Fruit fly (Drosophila melanogaster): ENCODE measurements around the gene Nhe1.

The Nhe1 gene

DNA sequence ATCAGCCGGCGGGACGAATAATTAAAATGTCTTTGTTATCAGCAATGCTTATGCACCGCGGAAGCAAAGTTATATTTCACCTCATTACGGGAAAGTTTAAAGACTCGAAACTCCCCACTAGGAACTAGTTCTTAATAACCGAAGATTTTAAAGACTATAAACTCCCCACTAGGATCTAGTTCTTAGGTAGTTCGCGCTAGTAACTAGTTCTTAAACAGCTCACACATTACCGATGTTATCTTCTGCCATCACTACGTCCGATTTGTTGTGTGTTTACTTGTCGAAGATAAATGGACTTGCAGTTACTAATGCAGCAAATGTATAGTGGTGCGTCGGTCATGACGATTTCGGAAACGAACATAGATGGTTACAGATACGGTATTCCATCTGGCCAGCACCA, 36.6 kb upstream of the Nhe1 start, which contains the start of the genes CG31974 and CG11454 (continued):
- TF ChIP-seq pita (GFP tag; optimal IDR thresholded peaks at IDR 0.05) (no peak), sim (GFP tag; IDR thresholded peaks at IDR 0.05) (no peak), CG6689 (GFP tag; IDR thresholded peaks at IDR 0.05) (no peak), pb (GFP tag; optimal IDR thresholded peaks at IDR 0.05) (no peak), nom (GFP tag; optimal IDR thresholded peaks at IDR 0.05) (peak; percentile 2), CG8290 (GFP tag; optimal IDR thresholded peaks at IDR 0.05) (no peak), CG8290 (tag; optimal IDR thresholded peaks at IDR 0.05) (peak in 1 of 2 experiments; percentile 49), CrebB (tag; optimal IDR thresholded peaks at IDR 0.05) (peak; percentile 29), CG15601 (tag; optimal IDR thresholded peaks at IDR 0.05) (no peak), inv (GFP tag; IDR thresholded peaks at IDR 0.05; ENCODE audit: partially characterized antibody) (peak; percentile 75; the same call in 1 of the 2 replicates), Nf-YB (GFP tag; optimal IDR thresholded peaks at IDR 0.05) (peak; percentile 2), CG2712 (tag; optimal IDR thresholded peaks at IDR 0.05) (peak; percentile 3), Asciz (GFP tag; optimal IDR thresholded peaks at IDR 0.05) (no peak), HLH4C (GFP tag; IDR thresholded peaks at IDR 0.05; ENCODE audit: partially characterized antibody) (peak; percentile 60; the same call in 1 of the 3 replicates), mirr (GFP tag; optimal IDR thresholded peaks at IDR 0.05) (peak; percentile 34), CG2120 (GFP tag; optimal IDR thresholded peaks at IDR 0.05) (no peak), mld (GFP tag; IDR thresholded peaks at IDR 0.05; ENCODE audit: partially characterized antibody) (0 out of 3 replicates have a peak, but pooled peaks have one; percentile 41), knrl (GFP tag; IDR thresholded peaks at IDR 0.05; ENCODE audit: partially characterized antibody) (peak; percentile 87), Bgb (GFP tag; IDR thresholded peaks at IDR 0.05; ENCODE audit: partially characterized antibody) (peak; percentile 91), CG6791 (GFP tag; IDR thresholded peaks at IDR 0.05; ENCODE audit: partially characterized antibody) (peak; percentile 69; the same call in 2 of the 3 replicates), grn (GFP tag; optimal IDR thresholded peaks at IDR 0.05) (peak; percentile 93), pros (GFP tag; optimal IDR thresholded peaks at IDR 0.05) (peak; percentile 61), aop (GFP tag; IDR thresholded peaks at IDR 0.05) (0 out of 2 replicates have a peak, but pooled peaks have one; percentile 52), chif (GFP tag; optimal IDR thresholded peaks at IDR 0.05) (no peak), bigmax (GFP tag; optimal IDR thresholded peaks at IDR 0.05) (peak; percentile 22), CG13894 (tag; optimal IDR thresholded peaks at IDR 0.05) (peak; percentile 15), CG42726 (GFP tag; IDR thresholded peaks at IDR 0.05; ENCODE audit: partially characterized antibody) (peak; percentile 53; the same call in 1 of the 2 replicates), CG11696 (GFP tag; IDR thresholded peaks at IDR 0.05) (no peak), CG4282 (GFP tag; optimal IDR thresholded peaks at IDR 0.05) (no peak), vvl (GFP tag; IDR thresholded peaks at IDR 0.05) (peak; percentile 15; the same call in 1 of the 2 replicates), btn (GFP tag; optimal IDR thresholded peaks at IDR 0.05) (no peak), HLH54F (GFP tag; optimal IDR thresholded peaks at IDR 0.05) (no peak), Bteb2 (GFP tag; optimal IDR thresholded peaks at IDR 0.05) (no peak), CG9797 (GFP tag; optimal IDR thresholded peaks at IDR 0.05) (no peak), CG17328 (GFP tag; IDR thresholded peaks at IDR 0.05) (no peak), trem (tag; optimal IDR thresholded peaks at IDR 0.05) (peak; percentile 35), HmgZ (tag; optimal IDR thresholded peaks at IDR 0.05) (peak; percentile 61), pum (GFP tag; optimal IDR thresholded peaks at IDR 0.05) (peak; percentile 0), Sry-δ (GFP tag; optimal IDR thresholded peaks at IDR 0.05) (peak; percentile 90), CG9609 (GFP tag; optimal IDR thresholded peaks at IDR 0.05) (no peak), stwl (tag; optimal IDR thresholded peaks at IDR 0.05) (peak; percentile 57), toy (GFP tag; IDR thresholded peaks at IDR 0.05) (no peak), CoRest (tag; optimal IDR thresholded peaks at IDR 0.05) (peak; percentile 4), oc (tag; optimal IDR thresholded peaks at IDR 0.05) (no peak), CG2116 (GFP tag; optimal IDR thresholded peaks at IDR 0.05) (peak; percentile 29), Dll (GFP tag; IDR thresholded peaks at IDR 0.05; ENCODE audit: partially characterized antibody) (peak; percentile 88), Opbp (GFP tag; IDR thresholded peaks at IDR 0.05; ENCODE audit: partially characterized antibody) (peak; percentile 83), fd3F (GFP tag; optimal IDR thresholded peaks at IDR 0.05) (no peak), E2f2 (GFP tag; IDR thresholded peaks at IDR 0.05) (peak; percentile 88), CG16813 (GFP tag; IDR thresholded peaks at IDR 0.05; ENCODE audit: partially characterized antibody) (peak; percentile 67; the same call in 2 of the 3 replicates)

Measured in whole organism, embryonic.